Worm (Caenorhabditis elegans) whole organism, L1 larva: ENCODE data around the gene F13H10.3.

ENCODE experiments used
- C34B4.2 ChIP-seq: sonication (generic microtip); optimal IDR thresholded peaks from 2 replicates; lab custom pipeline; 2017; ENCODE audit warnings: mild to moderate bottlenecking, missing genetic modification characterization, missing compliant biosample characterization
- F16B12.6 ChIP-seq: fragments of 150-350 bp; optimal IDR thresholded peaks from 2 replicates; lab custom pipeline; 2014; ENCODE audit warnings: missing biosample characterization, missing genetic modification characterization
- aha-1 ChIP-seq: fragments of 150-350 bp; optimal IDR thresholded peaks from 2 replicates; lab custom pipeline; 2014; ENCODE audit warnings: missing biosample characterization, missing genetic modification characterization
- alr-1 ChIP-seq: fragments of 200-800 bp; sonication (Bioruptor generic); optimal IDR thresholded peaks from 2 replicates; lab custom pipeline; 2018; ENCODE audit warnings: borderline replicate concordance, mild to moderate bottlenecking, missing genetic modification characterization, missing compliant biosample characterization
- aly-2 ChIP-seq: fragments of 150-350 bp; optimal IDR thresholded peaks from 2 replicates; lab custom pipeline; 2014; ENCODE audit warnings: missing biosample characterization, missing genetic modification characterization
- blmp-1 ChIP-seq: fragments of 150-350 bp; optimal IDR thresholded peaks from 2 replicates; lab custom pipeline; 2014; ENCODE audit warnings: missing biosample characterization, missing genetic modification characterization
- ceh-8 ChIP-seq: fragments of 200-800 bp; sonication (Bioruptor generic); optimal IDR thresholded peaks from 2 replicates; lab custom pipeline; 2018; ENCODE audit warnings: mild to moderate bottlenecking, missing genetic modification characterization, moderate library complexity, missing compliant biosample characterization
- ceh-88 ChIP-seq: fragments of 200-800 bp; sonication (Bioruptor generic); IDR thresholded peaks from 2 replicates; pipeline ENCODE4 v1.3.6; 2022; ENCODE audit warnings: missing genetic modification characterization, missing compliant biosample characterization
- dpl-1 ChIP-seq, 3 experiments: fragments of 150-350 bp in 2 of 3; sonication (generic microtip) in 1 of 3; optimal IDR thresholded peaks; 2 replicates each; lab custom pipeline; 2014 to 2017; ENCODE audit warnings: missing biosample characterization in 3 of 3, missing genetic modification characterization in 3 of 3, missing genetic modification reagents in 3 of 3
- efl-3 ChIP-seq: fragments of 200-800 bp; sonication (Bioruptor generic); optimal IDR thresholded peaks from 2 replicates; lab custom pipeline; 2018; ENCODE audit warnings: mild to moderate bottlenecking, missing genetic modification characterization, missing compliant biosample characterization
- egl-27 ChIP-seq, 2 experiments: fragments of 150-350 bp in 1 of 2; sonication (generic microtip); optimal IDR thresholded peaks; 3 replicates each; lab custom pipeline; 2017 to 2018; ENCODE audit warnings: missing biosample characterization in 2 of 2, missing genetic modification characterization in 2 of 2, missing genetic modification reagents in 2 of 2
- elt-2 ChIP-seq: sonication (generic microtip); optimal IDR thresholded peaks from 2 replicates; lab custom pipeline; 2016; ENCODE audit warnings: missing genetic modification characterization, mild to moderate bottlenecking, inconsistent platforms, missing compliant biosample characterization, missing genetic modification reagents
- ets-5 ChIP-seq: fragments of 200-800 bp; sonication (Bioruptor generic); IDR thresholded peaks from 2 replicates; pipeline ENCODE4 v1.3.6; 2022; ENCODE audit warnings: missing genetic modification characterization, missing compliant biosample characterization
- fkh-10 ChIP-seq: sonication (generic microtip); optimal IDR thresholded peaks from 2 replicates; lab custom pipeline; 2017; ENCODE audit warnings: missing biosample characterization, missing genetic modification reagents, missing genetic modification characterization
- fkh-4 ChIP-seq: sonication (generic microtip); optimal IDR thresholded peaks from 2 replicates; lab custom pipeline; 2016; ENCODE audit warnings: missing compliant biosample characterization, missing genetic modification characterization, borderline replicate concordance
- fkh-8 ChIP-seq: sonication (generic microtip); optimal IDR thresholded peaks from 2 replicates; lab custom pipeline; 2016; ENCODE audit warnings: mild to moderate bottlenecking, missing genetic modification characterization, missing compliant biosample characterization
- hlh-17 ChIP-seq: fragments of 200-800 bp; sonication (Bioruptor generic); optimal IDR thresholded peaks from 2 replicates; lab custom pipeline; 2018; ENCODE audit warnings: missing genetic modification characterization, mild to moderate bottlenecking, missing compliant biosample characterization, moderate library complexity, borderline replicate concordance
- hlh-4 ChIP-seq: sonication (generic microtip); optimal IDR thresholded peaks from 2 replicates; lab custom pipeline; 2016; ENCODE audit warnings: mild to moderate bottlenecking, missing genetic modification characterization, missing compliant biosample characterization
- hpl-2 ChIP-seq: fragments of 150-350 bp; optimal IDR thresholded peaks from 2 replicates; lab custom pipeline; 2014; ENCODE audit warnings: missing biosample characterization, missing genetic modification reagents, missing genetic modification characterization
- irx-1 ChIP-seq: sonication (generic microtip); optimal IDR thresholded peaks from 2 replicates; lab custom pipeline; 2016; ENCODE audit warnings: missing genetic modification characterization, missing compliant biosample characterization
- isw-1 ChIP-seq: fragments of 200-800 bp; sonication (Bioruptor generic); IDR thresholded peaks from 2 replicates; pipeline ENCODE4 v1.3.6; 2022; ENCODE audit warnings: missing genetic modification characterization, missing compliant biosample characterization
- jun-1 ChIP-seq: fragments of 150-350 bp; optimal IDR thresholded peaks from 2 replicates; lab custom pipeline; 2014; ENCODE audit warnings: missing biosample characterization, missing genetic modification reagents, missing genetic modification characterization
- lin-13 ChIP-seq: fragments of 150-350 bp; optimal IDR thresholded peaks from 2 replicates; lab custom pipeline; 2014; ENCODE audit warnings: missing biosample characterization, missing genetic modification reagents, missing genetic modification characterization
- lin-15B ChIP-seq: fragments of 150-350 bp; sonication (generic microtip); optimal IDR thresholded peaks from 3 replicates; lab custom pipeline; 2014; ENCODE audit warnings: missing biosample characterization, missing genetic modification characterization
- lir-3 ChIP-seq: sonication (generic microtip); optimal IDR thresholded peaks from 2 replicates; lab custom pipeline; 2016; ENCODE audit warnings: mild to moderate bottlenecking, missing genetic modification characterization, moderate library complexity, missing compliant biosample characterization; ENCODE audit not compliant: poor library complexity
- mab-9 ChIP-seq: fragments of 200-800 bp; sonication (Bioruptor generic); IDR thresholded peaks from 2 replicates; pipeline ENCODE4 v1.3.6; 2022; ENCODE audit warnings: missing genetic modification reagents, missing genetic modification characterization, missing compliant biosample characterization
- mdl-1 ChIP-seq, 2 experiments: fragments of 150-350 bp; optimal IDR thresholded peaks; 2 replicates each; lab custom pipeline; 2014 to 2017; ENCODE audit warnings: missing biosample characterization in 2 of 2, missing genetic modification characterization in 2 of 2, inconsistent platforms in 1 of 2
- mep-1 ChIP-seq: fragments of 150-350 bp; optimal IDR thresholded peaks from 2 replicates; lab custom pipeline; 2014; ENCODE audit warnings: missing biosample characterization, missing genetic modification characterization
- nhr-11 ChIP-seq: fragments of 150-350 bp; optimal IDR thresholded peaks from 2 replicates; lab custom pipeline; 2014; ENCODE audit warnings: missing biosample characterization, missing genetic modification characterization
- nhr-19 ChIP-seq: fragments of 200-800 bp; sonication (Bioruptor generic); conservative IDR thresholded peaks from 2 replicates; pipeline ENCODE4 v1.3.6; 2022; ENCODE audit warnings: missing genetic modification characterization, missing compliant biosample characterization
- nhr-237 ChIP-seq: fragments of 150-350 bp; optimal IDR thresholded peaks from 2 replicates; lab custom pipeline; 2014; ENCODE audit warnings: missing biosample characterization, missing genetic modification characterization
- nhr-28 ChIP-seq: fragments of 150-350 bp; optimal IDR thresholded peaks from 2 replicates; lab custom pipeline; 2014; ENCODE audit warnings: missing biosample characterization, missing genetic modification characterization
- nhr-47 ChIP-seq: sonication (generic microtip); optimal IDR thresholded peaks from 2 replicates; lab custom pipeline; 2016; ENCODE audit warnings: mild to moderate bottlenecking, missing genetic modification characterization, moderate library complexity, missing compliant biosample characterization
- nhr-77 ChIP-seq: fragments of 150-350 bp; optimal IDR thresholded peaks from 2 replicates; lab custom pipeline; 2014; ENCODE audit warnings: missing biosample characterization, missing genetic modification characterization
- nhr-85 ChIP-seq: sonication (generic microtip); peaks from one replicate; lab custom pipeline; 2016; ENCODE audit warnings: missing genetic modification characterization, inconsistent platforms, missing compliant biosample characterization
- nhr-90 ChIP-seq: sonication (generic microtip); optimal IDR thresholded peaks from 2 replicates; lab custom pipeline; 2016; ENCODE audit warnings: mild to moderate bottlenecking, missing genetic modification characterization, missing compliant biosample characterization; ENCODE audit not compliant: poor library complexity
- pax-3 ChIP-seq: fragments of 200-800 bp; sonication (Bioruptor generic); optimal IDR thresholded peaks from 2 replicates; lab custom pipeline; 2018; ENCODE audit warnings: mild to moderate bottlenecking, missing genetic modification characterization, moderate library complexity, missing compliant biosample characterization
- pqm-1 ChIP-seq: sonication (generic microtip); optimal IDR thresholded peaks from 3 replicates; lab custom pipeline; 2017; ENCODE audit warnings: missing biosample characterization, missing genetic modification characterization
- rnt-1 ChIP-seq: sonication (generic microtip); optimal IDR thresholded peaks from 2 replicates; lab custom pipeline; 2016; ENCODE audit warnings: mild to moderate bottlenecking, missing genetic modification characterization, moderate library complexity, missing compliant biosample characterization
- skn-1 ChIP-seq: fragments of 150-350 bp; optimal IDR thresholded peaks from 2 replicates; lab custom pipeline; 2014; ENCODE audit warnings: missing biosample characterization, missing genetic modification characterization
- swsn-7 ChIP-seq: sonication (generic microtip); optimal IDR thresholded peaks from 2 replicates; lab custom pipeline; 2016; ENCODE audit warnings: missing genetic modification characterization, missing compliant biosample characterization
- tlp-1 ChIP-seq: fragments of 150-350 bp; optimal IDR thresholded peaks from 2 replicates; lab custom pipeline; 2014; ENCODE audit warnings: missing biosample characterization, missing genetic modification characterization
- unc-130 ChIP-seq: fragments of 150-350 bp; optimal IDR thresholded peaks from 2 replicates; lab custom pipeline; 2017; ENCODE audit warnings: missing biosample characterization, missing genetic modification characterization, inconsistent platforms
- unc-62 ChIP-seq: fragments of 150-350 bp; optimal IDR thresholded peaks from 2 replicates; lab custom pipeline; 2014; ENCODE audit warnings: missing biosample characterization, missing genetic modification reagents, missing genetic modification characterization
- unc-86 ChIP-seq: sonication (generic microtip); optimal IDR thresholded peaks from 2 replicates; lab custom pipeline; 2016; ENCODE audit warnings: missing genetic modification characterization, missing compliant biosample characterization
- vab-15 ChIP-seq: sonication (generic microtip); optimal IDR thresholded peaks from 2 replicates; lab custom pipeline; 2017; ENCODE audit warnings: missing genotype, mild to moderate bottlenecking, missing genetic modification characterization, missing compliant biosample characterization
- xbp-1 ChIP-seq: sonication (generic microtip); optimal IDR thresholded peaks from 2 replicates; lab custom pipeline; 2016; ENCODE audit warnings: missing genetic modification characterization, missing compliant biosample characterization
- zag-1 ChIP-seq: fragments of 150-350 bp; optimal IDR thresholded peaks from 2 replicates; lab custom pipeline; 2014; ENCODE audit warnings: missing biosample characterization, missing genetic modification characterization
- ztf-11 ChIP-seq, 2 experiments: sonication (generic microtip); optimal IDR thresholded peaks; 2 replicates each; lab custom pipeline; 2016 to 2017; ENCODE audit warnings: missing genetic modification characterization in 2 of 2, missing biosample characterization in 1 of 2, missing compliant biosample characterization in 1 of 2

F13H10.3 gene

DNA sequence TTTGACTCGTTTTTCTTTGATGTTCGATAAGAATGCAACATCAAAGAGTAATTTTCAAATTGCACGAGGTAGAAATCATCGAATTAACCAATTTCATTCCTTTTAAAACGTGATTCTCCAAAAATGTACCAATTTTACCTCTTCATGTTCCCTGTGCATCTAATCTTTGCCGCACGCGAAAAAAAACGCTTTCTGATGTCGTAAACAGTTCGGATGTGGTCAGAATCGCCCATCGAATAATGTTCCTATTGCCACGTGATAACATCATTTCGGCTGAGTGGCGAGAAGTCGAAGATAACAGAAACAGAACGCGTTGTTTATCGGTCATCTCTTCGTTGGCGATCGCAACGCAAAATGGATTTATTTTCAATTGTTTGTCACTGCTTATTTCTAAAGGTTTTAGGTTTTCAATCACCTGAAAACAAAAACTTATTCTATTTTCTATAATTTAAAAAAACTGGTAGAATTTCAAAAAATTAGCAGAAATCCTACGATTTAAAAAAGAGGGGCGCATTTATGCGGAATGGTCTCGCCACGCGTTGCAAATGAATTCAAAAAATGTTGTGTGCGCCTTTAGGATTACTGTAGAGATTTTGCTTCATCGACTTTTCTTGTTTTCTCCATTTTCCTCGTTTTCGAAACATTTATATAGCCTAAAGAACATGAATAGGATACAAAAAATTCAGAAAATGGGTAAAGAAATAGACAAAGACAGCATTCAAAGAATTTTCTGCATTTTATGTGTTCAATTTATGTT lies 5.9 kb upstream of the F13H10.3 start, which contains the start of gene mogs-1 (continued):
- TF ChIP-seq tlp-1 (tag; lab: Kevin White, UChicago) (no peak), unc-86 (tag; lab: Kevin White, UChicago) (no peak)

DNA sequence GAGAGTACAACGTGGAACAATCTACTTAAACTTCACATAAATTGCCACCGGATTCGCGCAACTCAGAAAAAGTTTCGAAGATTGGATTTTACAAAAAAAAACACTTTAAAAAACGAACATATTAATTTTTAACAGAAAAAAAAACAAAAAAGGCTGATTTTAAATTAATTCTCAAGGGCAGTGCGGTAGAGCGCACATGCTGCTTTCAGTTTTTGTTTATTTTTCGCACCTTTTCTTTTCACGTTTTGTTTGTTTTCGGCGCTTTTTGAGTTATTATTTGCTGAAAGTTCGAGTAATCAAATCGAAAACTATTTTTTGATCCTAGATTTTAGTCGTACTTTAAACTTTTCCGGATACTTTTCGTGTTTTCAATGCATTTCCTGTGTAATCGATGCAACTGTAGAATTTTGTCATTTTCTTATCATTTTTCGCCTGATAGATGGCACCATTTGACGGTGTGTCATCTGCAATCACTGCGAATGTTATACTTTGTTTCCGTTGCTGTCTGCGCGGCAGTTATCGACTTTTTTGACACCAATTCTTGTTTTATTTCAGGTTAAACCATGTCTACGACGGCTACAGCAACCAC lies 4.3 kb upstream of the F13H10.3 start, which contains the start of gene F13H10.8:
F13H10.8 (plus strand) TSS at position 556 of the 589 bp plus-strand sequence.
- TF ChIP-seq unc-130 (tag; lab: Kevin White, UChicago) (no peak), hlh-4 (tag; lab: Kevin White, UChicago) (no peak), lin-13 (no peak), hpl-2 (GFP tag; lab: Kevin White, UChicago) (no peak), mep-1 (tag; lab: Kevin White, UChicago) (peak; percentile 65), pqm-1 (tag; lab: Kevin White, UChicago) (no peak), ceh-8 (no peak), pax-3 (tag; lab: Kevin White, UChicago) (no peak), lin-15B (peak; percentile 18), nhr-19 (GFP tag; lab: Robert Waterston, UW) (no peak), egl-27 (tag; optimal IDR thresholded peaks at IDR 0.05; lab: Kevin White, UChicago) (no peak), nhr-237 (tag; lab: Kevin White, UChicago) (no peak), jun-1 (tag; lab: Kevin White, UChicago) (no peak), irx-1 (tag; lab: Kevin White, UChicago) (no peak), aha-1 (tag; lab: Kevin White, UChicago) (no peak), zag-1 (no peak), xbp-1 (peak; percentile 31), nhr-77 (tag; lab: Kevin White, UChicago) (peak; percentile 1), nhr-47 (tag; lab: Kevin White, UChicago) (peak; percentile 24), C34B4.2 (tag; lab: Kevin White, UChicago) (no peak), F16B12.6 (no peak), nhr-90 (tag; lab: Kevin White, UChicago) (no peak), isw-1 (no peak), nhr-11 (no peak), vab-15 (tag; lab: Kevin White, UChicago) (no peak), unc-86 (tag; lab: Kevin White, UChicago) (no peak), nhr-85 (tag; lab: Kevin White, UChicago) (peak; percentile 29), nhr-28 (tag; lab: Kevin White, UChicago) (no peak), aly-2 (no peak), fkh-4 (tag; lab: Kevin White, UChicago) (no peak), rnt-1 (tag; lab: Kevin White, UChicago) (no peak), blmp-1 (tag; lab: Kevin White, UChicago) (peak; percentile 41), efl-3 (GFP tag; lab: Kevin White, UChicago) (no peak), ets-5 (GFP tag; lab: Robert Waterston, UW) (no peak), mdl-1 (tag; optimal IDR thresholded peaks at IDR 0.05; lab: Kevin White, UChicago) (peak in 1 of 2 experiments; percentile 1), unc-62 (GFP tag; lab: Kevin White, UChicago) (no peak), lir-3 (tag; lab: Kevin White, UChicago) (no peak), ceh-88 (GFP tag; lab: Robert Waterston, UW) (no peak), dpl-1 (GFP tag; optimal IDR thresholded peaks at IDR 0.05; lab: Kevin White, UChicago) (peak; percentile 19 to 48 (median 20)), mab-9 (GFP tag; lab: Robert Waterston, UW) (no peak), fkh-10 (GFP tag; lab: Kevin White, UChicago) (no peak), alr-1 (tag; lab: Kevin White, UChicago) (no peak), skn-1 (tag; lab: Kevin White, UChicago) (no peak), ztf-11 (tag; optimal IDR thresholded peaks at IDR 0.05; lab: Kevin White, UChicago) (no peak), fkh-8 (tag; lab: Kevin White, UChicago) (no peak), elt-2 (tag; lab: Kevin White, UChicago) (peak; percentile 26), swsn-7 (tag; lab: Kevin White, UChicago) (peak; percentile 19), hlh-17 (GFP tag; lab: Kevin White, UChicago) (no peak)
